Fruit fly (Drosophila melanogaster): ENCODE results near the gene CDK2AP1.

Gene CDK2AP1

dm6 chrX:11148272-11148835 is 10.7 kb downstream of the CDK2AP1 start, which contains the start of gene Ran (continued):
- TF ChIP-seq salm (tag; optimal IDR thresholded peaks at IDR 0.05) (no peak), ken (GFP tag; IDR thresholded peaks at IDR 0.05) (no peak), sug (tag; optimal IDR thresholded peaks at IDR 0.05) (no peak), CG12299 (tag; optimal IDR thresholded peaks at IDR 0.05) (no peak), org-1 (GFP tag; optimal IDR thresholded peaks at IDR 0.05) (no peak), CG6272 (GFP tag; IDR thresholded peaks at IDR 0.05) (no peak), Sry-β (GFP tag; optimal IDR thresholded peaks at IDR 0.05) (no peak), Hey (tag; optimal IDR thresholded peaks at IDR 0.05) (no peak), dmrt11E (tag; optimal IDR thresholded peaks at IDR 0.05) (no peak), CG13775 (GFP tag; optimal IDR thresholded peaks at IDR 0.05) (no peak), onecut (GFP tag; IDR thresholded peaks at IDR 0.05) (no peak), dimm (GFP tag; IDR thresholded peaks at IDR 0.05) (no peak), Max (GFP tag; optimal IDR thresholded peaks at IDR 0.05) (no peak), CG10321 (GFP tag; IDR thresholded peaks at IDR 0.05) (no peak), H15 (GFP tag; IDR thresholded peaks at IDR 0.05) (no peak), Rx (GFP tag; IDR thresholded peaks at IDR 0.05) (no peak), CG18764 (GFP tag; optimal IDR thresholded peaks at IDR 0.05) (no peak), ap (GFP tag; IDR thresholded peaks at IDR 0.05) (no peak), Tbp (GFP tag; optimal IDR thresholded peaks at IDR 0.05) (no peak), CG16813 (GFP tag; IDR thresholded peaks at IDR 0.05; ENCODE audit: partially characterized antibody) (0 out of 3 replicates have a peak, but pooled peaks have one; percentile 35), Dip3 (GFP tag; optimal IDR thresholded peaks at IDR 0.05) (no peak), CHES-1-like (GFP tag; optimal IDR thresholded peaks at IDR 0.05) (no peak), sna (GFP tag; IDR thresholded peaks at IDR 0.05; ENCODE audit: partially characterized antibody) (no peak), chm (GFP tag; IDR thresholded peaks at IDR 0.05) (no peak), Dbx (GFP tag; IDR thresholded peaks at IDR 0.05) (no peak), CG7928 (GFP tag; optimal IDR thresholded peaks at IDR 0.05) (no peak), CG8281 (tag; optimal IDR thresholded peaks at IDR 0.05) (no peak), gsb-n (tag; optimal IDR thresholded peaks at IDR 0.05) (no peak), bigmax (GFP tag; optimal IDR thresholded peaks at IDR 0.05) (no peak), mld (GFP tag; IDR thresholded peaks at IDR 0.05; ENCODE audit: partially characterized antibody) (no peak), CG7372 (GFP tag; IDR thresholded peaks at IDR 0.05) (no peak), CG2712 (tag; optimal IDR thresholded peaks at IDR 0.05) (peak; percentile 31), CG7786 (GFP tag; optimal IDR thresholded peaks at IDR 0.05) (no peak), Rfx (GFP tag; IDR thresholded peaks at IDR 0.05) (peak; percentile 57), exex (tag; optimal IDR thresholded peaks at IDR 0.05) (no peak), oc (tag; optimal IDR thresholded peaks at IDR 0.05) (no peak), Bdp1 (GFP tag; optimal IDR thresholded peaks at IDR 0.05) (no peak), CG6654 (GFP tag; optimal IDR thresholded peaks at IDR 0.05) (no peak), CG10267 (tag; optimal IDR thresholded peaks at IDR 0.05) (peak; percentile 15), CG17385 (GFP tag; optimal IDR thresholded peaks at IDR 0.05) (no peak), Blimp-1 (GFP tag; optimal IDR thresholded peaks at IDR 0.05) (no peak), peb (GFP tag; IDR thresholded peaks at IDR 0.05) (no peak), CG18262 (tag; optimal IDR thresholded peaks at IDR 0.05) (no peak), Hand (GFP tag; optimal IDR thresholded peaks at IDR 0.05) (no peak), CG11695 (GFP tag; IDR thresholded peaks at IDR 0.05) (no peak), CG13424 (tag; optimal IDR thresholded peaks at IDR 0.05) (no peak), p53 (GFP tag; optimal IDR thresholded peaks at IDR 0.05) (no peak), nom (GFP tag; optimal IDR thresholded peaks at IDR 0.05) (no peak), CG12942 (GFP tag; optimal IDR thresholded peaks at IDR 0.05) (no peak), jing (GFP tag; optimal IDR thresholded peaks at IDR 0.05) (no peak), CG17359 (tag; optimal IDR thresholded peaks at IDR 0.05) (no peak)

Measured in whole organism, embryonic.